Worm (Caenorhabditis elegans) whole organism, mixed stage, embryonic: Measurements from ENCODE around the gene C24A3.9.
A peak's percentile ranks its signal among the peaks of the same experiment; 100 is the strongest.

Experiments
- M03D4.4 ChIP-seq: sonication (generic microtip); optimal IDR thresholded peaks from 2 replicates; lab custom pipeline; 2017; ENCODE audit warnings: mild to moderate bottlenecking, missing genetic modification characterization, missing compliant biosample characterization
- bed-3 ChIP-seq: fragments of 200-800 bp; sonication (Bioruptor generic); optimal IDR thresholded peaks from 3 replicates; lab custom pipeline; 2018; ENCODE audit warnings: mild to moderate bottlenecking, missing genetic modification characterization, moderate library complexity, missing compliant biosample characterization
- blmp-1 ChIP-seq: fragments of 150-350 bp; optimal IDR thresholded peaks from 2 replicates; lab custom pipeline; 2014; ENCODE audit warnings: missing biosample characterization, missing genetic modification characterization
- ceh-39 ChIP-seq: fragments of 150-350 bp; optimal IDR thresholded peaks from 2 replicates; lab custom pipeline; 2014; ENCODE audit warnings: missing biosample characterization, missing genetic modification characterization
- ceh-43 ChIP-seq: fragments of 200-800 bp; sonication (Bioruptor generic); optimal IDR thresholded peaks from 2 replicates; lab custom pipeline; 2018; ENCODE audit warnings: mild to moderate bottlenecking, missing genetic modification characterization, moderate library complexity, missing compliant biosample characterization
- ceh-83 ChIP-seq: fragments of 200-800 bp; sonication (Bioruptor generic); optimal IDR thresholded peaks from 2 replicates; lab custom pipeline; 2018; ENCODE audit warnings: mild to moderate bottlenecking, missing genetic modification characterization, missing compliant biosample characterization
- ces-1 ChIP-seq: fragments of 150-350 bp; optimal IDR thresholded peaks from 2 replicates; lab custom pipeline; 2014; ENCODE audit warnings: missing biosample characterization, missing genetic modification reagents, missing genetic modification characterization
- cnd-1 ChIP-seq: fragments of 200-800 bp; sonication (Bioruptor generic); optimal IDR thresholded peaks from 2 replicates; lab custom pipeline; 2018; ENCODE audit warnings: mild to moderate bottlenecking, missing genetic modification characterization, missing compliant biosample characterization
- drap-1 ChIP-seq: fragments of 200-800 bp; sonication (Bioruptor generic); optimal IDR thresholded peaks from 3 replicates; lab custom pipeline; 2018; ENCODE audit warnings: mild to moderate bottlenecking, missing genetic modification characterization, missing compliant biosample characterization
- elt-1 ChIP-seq: sonication (generic microtip); optimal IDR thresholded peaks from 2 replicates; lab custom pipeline; 2017; ENCODE audit warnings: missing genetic modification characterization, mild to moderate bottlenecking, missing compliant biosample characterization, antibody characterized with exemption, moderate library complexity, borderline replicate concordance; ENCODE audit not compliant: insufficient read depth
- elt-3 ChIP-seq: fragments of 150-350 bp; optimal IDR thresholded peaks from 2 replicates; lab custom pipeline; 2014; ENCODE audit warnings: missing biosample characterization, missing genetic modification characterization
- flh-1 ChIP-seq: fragments of 200-800 bp; sonication (Bioruptor generic); optimal IDR thresholded peaks from 2 replicates; lab custom pipeline; 2018; ENCODE audit warnings: mild to moderate bottlenecking, missing genetic modification characterization, moderate library complexity, missing compliant biosample characterization
- ham-2 ChIP-seq: fragments of 200-800 bp; sonication (Bioruptor generic); optimal IDR thresholded peaks from 2 replicates; lab custom pipeline; 2018; ENCODE audit warnings: mild to moderate bottlenecking, missing genetic modification characterization, missing compliant biosample characterization
- hlh-1 ChIP-seq: fragments of 150-350 bp; optimal IDR thresholded peaks from 2 replicates; lab custom pipeline; 2014; ENCODE audit warnings: missing biosample characterization, missing genetic modification reagents, missing genetic modification characterization
- lin-13 ChIP-seq: fragments of 150-350 bp; optimal IDR thresholded peaks from 2 replicates; lab custom pipeline; 2014; ENCODE audit warnings: missing biosample characterization, missing genetic modification characterization
- lin-32 ChIP-seq: fragments of 200-800 bp; sonication (Bioruptor generic); optimal IDR thresholded peaks from 2 replicates; lab custom pipeline; 2018; ENCODE audit warnings: mild to moderate bottlenecking, missing genetic modification characterization, missing compliant biosample characterization
- lsy-2 ChIP-seq: fragments of 150-350 bp; optimal IDR thresholded peaks from 2 replicates; lab custom pipeline; 2014; ENCODE audit warnings: missing biosample characterization, missing genetic modification characterization
- mls-2 ChIP-seq: sonication (generic microtip); optimal IDR thresholded peaks from 2 replicates; lab custom pipeline; 2016; ENCODE audit warnings: mild to moderate bottlenecking, missing genetic modification characterization, moderate library complexity, missing compliant biosample characterization
- nhr-12 ChIP-seq: fragments of 150-350 bp; optimal IDR thresholded peaks from 2 replicates; lab custom pipeline; 2014; ENCODE audit warnings: missing biosample characterization, missing genetic modification characterization
- nhr-2 ChIP-seq: fragments of 150-350 bp; optimal IDR thresholded peaks from 2 replicates; lab custom pipeline; 2014; ENCODE audit warnings: missing biosample characterization, missing genetic modification characterization
- nhr-237 ChIP-seq: fragments of 150-350 bp; optimal IDR thresholded peaks from 2 replicates; lab custom pipeline; 2014; ENCODE audit warnings: missing biosample characterization, missing genetic modification characterization
- nhr-76 ChIP-seq: sonication (generic microtip); optimal IDR thresholded peaks from 2 replicates; lab custom pipeline; 2017; ENCODE audit warnings: missing biosample characterization, missing genetic modification characterization
- pha-4 ChIP-seq: fragments of 150-350 bp; optimal IDR thresholded peaks from 2 replicates; lab custom pipeline; 2018; ENCODE audit warnings: missing biosample characterization, missing genetic modification reagents, missing genetic modification characterization
- sem-2 ChIP-seq: fragments of 200-800 bp; sonication (Bioruptor generic); optimal IDR thresholded peaks from 2 replicates; lab custom pipeline; 2018; ENCODE audit warnings: mild to moderate bottlenecking, missing genetic modification characterization, missing compliant biosample characterization
- snpc-4 ChIP-seq: fragments of 150-350 bp; optimal IDR thresholded peaks from 2 replicates; lab custom pipeline; 2014; ENCODE audit warnings: missing biosample characterization, missing genetic modification characterization
- sptf-1 ChIP-seq: sonication (generic microtip); optimal IDR thresholded peaks from 2 replicates; lab custom pipeline; 2017; ENCODE audit warnings: mild to moderate bottlenecking, missing genetic modification characterization, moderate library complexity, missing compliant biosample characterization
- tbx-8 ChIP-seq: fragments of 200-800 bp; sonication (Bioruptor generic); optimal IDR thresholded peaks from 2 replicates; lab custom pipeline; 2018; ENCODE audit warnings: mild to moderate bottlenecking, missing genetic modification characterization, moderate library complexity, missing compliant biosample characterization
- unc-39 ChIP-seq: fragments of 150-350 bp; optimal IDR thresholded peaks from 2 replicates; lab custom pipeline; 2014; ENCODE audit warnings: missing biosample characterization, missing genetic modification characterization
- unc-62 ChIP-seq: fragments of 150-350 bp; optimal IDR thresholded peaks from 2 replicates; lab custom pipeline; 2014; ENCODE audit warnings: missing biosample characterization, missing genetic modification reagents, missing genetic modification characterization
- zip-8 ChIP-seq: fragments of 150-350 bp; optimal IDR thresholded peaks from 2 replicates; lab custom pipeline; 2014; ENCODE audit warnings: missing biosample characterization, missing genetic modification characterization
- ztf-11 ChIP-seq: fragments of 150-350 bp; optimal IDR thresholded peaks from 2 replicates; lab custom pipeline; 2014; ENCODE audit warnings: missing biosample characterization, missing genetic modification characterization

The C24A3.9 gene

DNA sequence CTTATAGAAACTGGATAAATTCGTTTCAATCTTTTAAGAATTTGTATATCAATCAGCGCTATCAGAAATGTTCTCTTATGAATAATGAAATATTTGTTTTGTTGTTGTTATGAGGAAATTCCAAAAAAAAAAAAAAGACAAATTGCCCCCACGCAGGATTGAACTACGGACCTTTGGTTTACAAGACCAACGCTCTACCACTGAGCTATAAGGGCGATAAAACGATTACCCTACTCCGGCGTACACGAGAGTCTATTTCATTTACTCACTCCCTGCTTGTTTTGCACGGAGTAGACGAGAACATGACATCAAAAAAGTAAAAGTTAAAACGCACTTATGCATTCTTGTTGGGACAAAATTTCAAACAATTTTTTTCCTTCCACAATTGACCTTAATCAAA is 14.0 kb upstream of the C24A3.9 start:
- no peak for TF ChIP-seq nhr-237 (tag; lab: Kevin White, UChicago)
- no peak for TF ChIP-seq zip-8
- no peak for TF ChIP-seq ceh-39 (tag; lab: Kevin White, UChicago)
- TF ChIP-seq ceh-83 (GFP tag; lab: Kevin White, UChicago), result peak; percentile 8
- TF ChIP-seq M03D4.4 (tag; lab: Kevin White, UChicago), result no peak
- TF ChIP-seq nhr-2, result no peak
- TF ChIP-seq blmp-1 (tag; lab: Kevin White, UChicago), result no peak

- no peak for TF ChIP-seq unc-62 (GFP tag; lab: Kevin White, UChicago)
- TF ChIP-seq lin-13 (tag; lab: Kevin White, UChicago), result no peak
- no peak for TF ChIP-seq M03D4.4 (tag; lab: Kevin White, UChicago)
- no peak for TF ChIP-seq drap-1 (GFP tag; lab: Kevin White, UChicago)
- no peak for TF ChIP-seq lin-32 (GFP tag; lab: Kevin White, UChicago)
- TF ChIP-seq nhr-237 (tag; lab: Kevin White, UChicago), result no peak
- TF ChIP-seq elt-3 (tag; lab: Kevin White, UChicago), result no peak
- no peak for TF ChIP-seq bed-3
- no peak for TF ChIP-seq ham-2
- TF ChIP-seq zip-8, result no peak
- TF ChIP-seq nhr-76 (tag; lab: Kevin White, UChicago), result no peak
- no peak for TF ChIP-seq nhr-12 (tag; lab: Kevin White, UChicago)
- no peak for TF ChIP-seq flh-1 (GFP tag; lab: Kevin White, UChicago)
- TF ChIP-seq sptf-1, result no peak
- TF ChIP-seq tbx-8 (GFP tag; lab: Kevin White, UChicago), result no peak
- no peak for TF ChIP-seq pha-4 (tag; lab: Kevin White, UChicago)
- TF ChIP-seq ces-1, result no peak
- no peak for TF ChIP-seq ztf-11 (tag; lab: Kevin White, UChicago)
- no peak for TF ChIP-seq ceh-43 (GFP tag; lab: Kevin White, UChicago)
- TF ChIP-seq ceh-83 (GFP tag; lab: Kevin White, UChicago), result no peak
These were observed 13.5 kb upstream of the C24A3.9 start for ce11 chrX:9023816-9024215.

DNA sequence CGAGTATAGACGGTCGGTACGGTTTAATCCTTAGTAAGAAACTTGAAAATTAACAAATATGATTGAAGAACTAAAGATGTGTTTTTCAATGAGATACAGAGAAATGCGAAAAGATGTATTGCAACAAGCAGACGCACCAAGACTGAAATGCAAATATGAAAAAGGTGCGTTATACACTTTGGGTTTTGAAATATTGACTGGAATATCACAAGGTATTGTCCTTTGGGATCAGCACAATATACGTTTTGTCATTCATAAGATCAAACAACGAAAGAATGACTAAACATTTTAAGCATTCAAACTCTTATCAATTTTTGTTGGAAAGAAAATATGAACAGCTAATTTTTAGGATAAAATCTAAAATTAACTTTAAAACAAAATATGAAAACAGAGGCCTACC is 12.5 kb upstream of the C24A3.9 start, which contains the start of gene T25B6.6:
Gene T25B6.6, minus strand, starts transcription at position 101 of the 400 bp plus-strand sequence.
- no peak for TF ChIP-seq ces-1
- no peak for TF ChIP-seq lsy-2 (tag; lab: Kevin White, UChicago)
- TF ChIP-seq nhr-2, result no peak
- TF ChIP-seq snpc-4 (tag; lab: Kevin White, UChicago), result no peak
- no peak for TF ChIP-seq sptf-1
- no peak for TF ChIP-seq elt-3 (tag; lab: Kevin White, UChicago)
- TF ChIP-seq drap-1 (GFP tag; lab: Kevin White, UChicago), result no peak
- TF ChIP-seq, all 35 proteins: peak for 0

ce11 chrX:9021645-9022044 is 11.3 kb upstream of the C24A3.9 start, which contains the start of gene T25B6.5:
TSS of gene T25B6.5 (minus strand) at chrX:9021745.
- no peak for TF ChIP-seq hlh-1 (tag; lab: Kevin White, UChicago)
- no peak for TF ChIP-seq nhr-2
- no peak for TF ChIP-seq blmp-1 (tag; lab: Kevin White, UChicago)
- TF ChIP-seq cnd-1 (tag; lab: Kevin White, UChicago), result no peak
- TF ChIP-seq mls-2 (tag; lab: Kevin White, UChicago), result no peak

DNA sequence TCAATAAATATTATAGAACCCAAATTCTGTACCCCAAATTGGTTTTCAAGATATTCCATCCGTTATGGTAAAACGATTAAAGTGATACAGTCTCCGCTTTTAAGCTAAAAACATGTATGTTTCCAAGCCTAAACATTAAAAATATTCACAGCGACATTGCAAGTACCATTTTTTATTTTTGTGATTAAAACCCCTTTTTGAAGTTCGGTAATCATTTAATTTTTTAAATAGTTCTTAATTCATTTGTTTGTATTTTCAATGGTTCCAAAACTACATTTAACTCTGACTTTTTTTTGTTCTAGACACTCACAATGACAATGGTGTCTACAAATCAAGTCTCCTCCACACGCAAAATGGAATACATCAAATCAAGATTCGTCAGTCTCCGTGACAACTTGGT is 5.1 kb upstream of the C24A3.9 start, which contains the start of gene T25B6.4:
Gene T25B6.4, plus strand, starts transcription at position 301 of the 400 bp plus-strand sequence.
- TF ChIP-seq M03D4.4 (tag; lab: Kevin White, UChicago) (no peak), lin-13 (tag; lab: Kevin White, UChicago) (no peak), lsy-2 (tag; lab: Kevin White, UChicago) (no peak), hlh-1 (tag; lab: Kevin White, UChicago) (no peak), elt-1 (no peak), nhr-76 (tag; lab: Kevin White, UChicago) (no peak), sptf-1 (no peak)

DNA sequence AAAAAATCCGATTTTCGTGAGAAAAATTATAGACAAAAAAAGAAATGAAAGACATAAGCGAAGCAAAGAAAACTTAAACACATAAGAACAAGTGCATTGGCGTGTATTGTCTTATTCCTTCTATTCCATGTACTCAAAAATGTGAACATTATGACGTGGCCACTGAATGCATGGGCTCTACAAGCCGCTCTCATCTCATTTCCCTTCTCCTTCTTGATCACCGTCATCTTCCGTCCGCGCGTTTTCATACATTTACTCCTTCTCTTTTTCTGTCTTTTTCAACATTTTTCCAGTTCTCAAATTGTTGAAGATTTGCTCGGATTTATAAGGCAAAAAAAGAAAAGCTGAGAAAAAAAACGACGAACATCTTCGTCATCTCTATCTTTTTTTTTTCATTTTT is 4.1 kb upstream of the C24A3.9 start:
- TF ChIP-seq pha-4 (tag; lab: Kevin White, UChicago) (no peak), sem-2 (GFP tag; lab: Kevin White, UChicago) (no peak), nhr-12 (tag; lab: Kevin White, UChicago) (no peak), cnd-1 (tag; lab: Kevin White, UChicago) (no peak), unc-39 (no peak), bed-3 (no peak), elt-3 (tag; lab: Kevin White, UChicago) (no peak), nhr-76 (tag; lab: Kevin White, UChicago) (no peak), hlh-1 (tag; lab: Kevin White, UChicago) (no peak)
